Worm (Caenorhabditis elegans) whole organism, L4/young adult: ENCODE measurements around the gene dlg-1.

Experiments
- W03F9.2 ChIP-seq: fragments of 150-350 bp; optimal IDR thresholded peaks from 2 replicates; lab custom pipeline; 2014; ENCODE audit warnings: missing biosample characterization, missing genetic modification characterization
- dao-5 ChIP-seq: sonication (generic microtip); optimal IDR thresholded peaks from 2 replicates; lab custom pipeline; 2016; ENCODE audit warnings: missing genotype, missing genetic modification characterization, moderate library complexity, missing compliant biosample characterization
- him-1 ChIP-seq: sonication (generic microtip); optimal IDR thresholded peaks from 2 replicates; lab custom pipeline; 2016; ENCODE audit warnings: missing genotype, missing genetic modification reagents, missing genetic modification characterization, missing compliant biosample characterization

- TF ChIP-seq W03F9.2 (tag; lab: Kevin White, UChicago) (no peak), him-1 (no peak), dao-5 (tag; lab: Kevin White, UChicago) (no peak)
These were observed 44.8 kb downstream of the dlg-1 start for ce11 chrX:5524260-5524659.
